Fruit fly (Drosophila melanogaster): ENCODE measurements around the gene Diap1.

The Diap1 gene

DNA sequence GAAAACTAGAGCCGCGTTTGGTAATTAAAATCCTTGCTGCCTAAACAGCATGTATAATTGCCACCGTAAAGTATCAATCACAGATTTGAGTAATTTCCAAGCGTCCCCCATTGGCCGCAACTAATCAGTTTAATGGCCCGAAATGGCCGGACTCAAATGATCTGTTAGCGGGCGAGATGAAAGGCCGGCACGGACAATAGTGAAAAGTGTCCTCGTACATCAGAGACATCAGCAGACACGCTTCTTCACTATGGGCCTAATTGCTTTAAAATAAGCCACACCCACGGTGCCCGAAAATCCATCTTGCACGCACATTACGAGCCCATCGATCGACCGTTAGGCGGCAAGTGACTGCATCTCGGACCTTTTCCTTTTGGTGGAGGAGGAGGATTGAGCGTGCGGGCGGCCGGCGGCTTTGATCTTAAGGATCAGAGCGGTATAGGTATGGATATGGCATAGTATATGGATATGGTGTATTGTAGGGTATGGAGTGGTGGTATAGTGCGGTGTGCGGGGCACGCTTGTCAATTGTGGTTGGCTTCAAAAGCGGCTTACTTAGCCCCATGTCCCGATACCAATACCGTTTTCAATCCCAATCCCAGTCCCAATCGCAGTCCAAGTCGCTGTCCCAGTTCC is 38.4 kb downstream of the Diap1 start:
- TF ChIP-seq CG17806 (tag; optimal IDR thresholded peaks at IDR 0.05) = no peak
- 0 out of 3 replicates have a peak, but pooled peaks have one; percentile 23 for TF ChIP-seq CG4496 (GFP tag; IDR thresholded peaks at IDR 0.05)

DNA sequence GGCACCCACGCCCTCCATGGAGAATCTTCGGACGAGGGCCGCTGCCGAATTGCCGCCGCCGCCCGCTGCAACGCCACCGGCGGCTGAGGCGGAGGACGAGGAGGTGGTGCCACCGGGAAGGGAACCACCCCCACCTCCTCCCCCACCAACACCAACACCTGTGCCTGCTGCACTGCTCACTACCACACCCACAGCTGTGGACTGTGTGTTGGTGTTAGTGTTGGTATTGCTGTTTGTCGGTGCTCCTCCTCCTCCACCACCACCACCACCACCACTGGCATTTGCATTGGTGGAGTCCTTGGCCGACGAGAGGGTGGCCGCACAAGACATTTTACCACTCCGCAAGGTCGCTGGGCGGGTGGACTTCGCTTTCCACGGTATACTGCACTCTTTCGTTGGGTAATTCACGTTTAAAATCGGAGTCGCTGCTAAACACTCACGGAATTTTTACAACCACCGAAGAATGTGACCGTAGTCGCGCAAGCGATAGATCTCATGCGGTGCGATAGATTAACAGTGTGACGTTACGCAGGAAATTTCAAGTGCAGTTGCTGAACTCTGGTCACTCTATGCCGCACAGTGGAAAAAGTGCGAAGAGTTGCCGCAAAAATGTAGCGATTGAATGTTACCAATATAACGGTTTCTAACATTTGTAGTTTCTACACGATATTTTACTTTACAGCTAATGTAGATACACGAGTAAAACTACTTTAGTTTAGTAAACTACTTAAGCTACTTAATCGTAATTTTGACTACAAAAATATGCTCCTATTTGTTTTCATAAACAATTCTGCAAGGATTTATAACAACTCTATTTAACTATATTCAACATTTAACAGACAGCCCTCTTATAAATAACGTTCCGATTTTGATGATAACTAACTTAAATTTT is 39.3 kb downstream of the Diap1 start, which contains the start of gene mib1:
Gene mib1, minus strand, starts transcription at position 494 of the 892 bp plus-strand sequence.
- peak; percentile 27 for TF ChIP-seq EcR (GFP tag; optimal IDR thresholded peaks at IDR 0.05)
- no peak for TF ChIP-seq CG17806 (tag; optimal IDR thresholded peaks at IDR 0.05)
- TF ChIP-seq Pif1B (GFP tag; optimal IDR thresholded peaks at IDR 0.05) = peak; percentile 37
- TF ChIP-seq CG8301 (tag; optimal IDR thresholded peaks at IDR 0.05) = no peak
- TF ChIP-seq CG9948 (tag; optimal IDR thresholded peaks at IDR 0.05) = no peak
- TF ChIP-seq CG32121 (GFP tag; IDR thresholded peaks at IDR 0.05) = no peak; the same call in none of the 2 replicates
- peak; percentile 32; the same call in 1 of the 3 replicates for TF ChIP-seq CG4496 (GFP tag; IDR thresholded peaks at IDR 0.05)
- 0 out of 2 replicates have a peak, but pooled peaks have one; percentile 26 for TF ChIP-seq rn (GFP tag; IDR thresholded peaks at IDR 0.05)
- no peak for TF ChIP-seq Pif1A (GFP tag; optimal IDR thresholded peaks at IDR 0.05)
- peak; percentile 93 for TF ChIP-seq CG13204 (GFP tag; optimal IDR thresholded peaks at IDR 0.05)
- TF ChIP-seq CG34367 (tag; optimal IDR thresholded peaks at IDR 0.05) = no peak
- TF ChIP-seq fd96Ca (GFP tag; IDR thresholded peaks at IDR 0.05) = peak; percentile 68; the same call in 1 of the 3 replicates
- TF ChIP-seq Snoo (tag; optimal IDR thresholded peaks at IDR 0.05) = peak; percentile 36
- peak; percentile 26 for TF ChIP-seq Ets98B (GFP tag; IDR thresholded peaks at IDR 0.05)
- TF ChIP-seq CG12605 (GFP tag; IDR thresholded peaks at IDR 0.05) = 0 out of 2 replicates have a peak, but pooled peaks have one; percentile 29
- no peak for TF ChIP-seq D1 (tag; optimal IDR thresholded peaks at IDR 0.05)
- TF ChIP-seq CG10348 (GFP tag; IDR thresholded peaks at IDR 0.05) = no peak
- no peak for TF ChIP-seq CG15710 (tag; optimal IDR thresholded peaks at IDR 0.05)
- no peak for TF ChIP-seq gl (tag; optimal IDR thresholded peaks at IDR 0.05)
- no peak for TF ChIP-seq CG14655 (GFP tag; optimal IDR thresholded peaks at IDR 0.05)
- no peak for TF ChIP-seq CG8159 (tag; optimal IDR thresholded peaks at IDR 0.05)

DNA sequence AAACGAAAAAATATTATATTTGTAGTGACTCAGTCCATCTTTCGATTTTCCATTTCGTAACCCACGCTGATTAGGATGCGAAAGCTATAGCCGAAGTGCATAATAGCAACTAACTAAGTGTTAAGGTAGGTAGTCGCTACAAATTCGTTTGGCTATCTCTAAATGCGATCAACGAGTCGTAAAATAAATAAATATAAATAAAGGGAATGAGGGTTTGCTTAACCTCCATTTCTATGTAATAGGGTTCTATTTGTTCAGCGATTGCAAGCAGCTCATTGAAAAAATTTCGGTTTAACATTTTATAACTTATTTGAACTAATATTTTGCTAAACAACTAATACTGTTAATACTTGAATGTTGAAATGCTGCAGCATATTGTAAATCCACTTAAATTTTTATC is 40.7 kb downstream of the Diap1 start:
- TF ChIP-seq Snoo (tag; optimal IDR thresholded peaks at IDR 0.05) = no peak
- no peak for TF ChIP-seq CG8159 (tag; optimal IDR thresholded peaks at IDR 0.05)
- TF ChIP-seq CG17806 (tag; optimal IDR thresholded peaks at IDR 0.05) = no peak
- no peak for TF ChIP-seq CG15710 (tag; optimal IDR thresholded peaks at IDR 0.05)
- TF ChIP-seq CG13204 (GFP tag; optimal IDR thresholded peaks at IDR 0.05) = no peak
- no peak for TF ChIP-seq Pif1A (GFP tag; optimal IDR thresholded peaks at IDR 0.05)
- no peak for TF ChIP-seq Ets98B (GFP tag; IDR thresholded peaks at IDR 0.05)
- TF ChIP-seq CG9948 (tag; optimal IDR thresholded peaks at IDR 0.05) = no peak
- no peak for TF ChIP-seq fd96Ca (GFP tag; IDR thresholded peaks at IDR 0.05)

DNA sequence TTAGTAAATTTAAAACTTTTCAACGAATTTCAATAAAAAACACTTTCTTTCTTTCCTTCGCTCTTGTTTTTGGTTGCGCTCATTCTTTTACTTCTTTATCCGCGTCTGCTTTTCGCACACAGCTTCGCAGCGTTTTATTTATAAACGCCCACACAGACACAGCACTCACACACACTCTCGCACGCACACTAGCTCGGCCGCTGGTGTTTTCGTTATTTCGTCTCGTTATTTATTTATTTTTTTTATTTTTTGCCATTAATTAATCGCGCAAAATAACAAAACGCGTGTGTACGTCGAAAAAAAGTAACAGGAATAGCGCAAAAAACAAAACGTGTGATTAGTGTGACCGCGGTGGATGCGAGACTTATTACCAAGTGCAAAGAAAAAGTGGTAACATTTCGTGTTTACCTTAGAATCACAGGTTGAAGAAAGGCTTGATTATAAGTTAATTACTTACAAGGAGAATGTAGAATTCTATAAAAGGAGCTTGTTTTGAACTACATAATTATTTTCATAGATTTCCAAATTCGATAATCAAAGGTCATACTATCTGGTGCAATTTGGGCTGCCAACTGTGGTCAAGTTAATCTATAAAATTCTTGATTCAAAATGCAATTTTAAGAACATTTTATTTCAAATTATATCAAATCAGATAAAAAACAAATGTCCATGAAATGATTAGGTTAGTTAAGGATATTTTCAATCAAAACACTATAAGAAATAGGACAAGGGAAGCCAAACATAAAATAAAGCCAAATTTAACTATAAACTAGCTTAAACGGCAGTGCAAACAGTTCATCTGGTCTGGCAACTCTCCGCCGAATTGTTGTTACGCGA is 46.2 kb downstream of the Diap1 start, which contains the start of the genes hzg and mRpS31:
Gene hzg, minus strand, starts transcription at position 336 of the 837 bp plus-strand sequence.
Gene mRpS31, plus strand, starts transcription at position 793 of the 837 bp plus-strand sequence.
- TF ChIP-seq CG15710 (tag; optimal IDR thresholded peaks at IDR 0.05) (peak; percentile 70), CG8301 (tag; optimal IDR thresholded peaks at IDR 0.05) (peak; percentile 34), Snoo (tag; optimal IDR thresholded peaks at IDR 0.05) (peak; percentile 8), CG14655 (GFP tag; optimal IDR thresholded peaks at IDR 0.05) (peak; percentile 72), EcR (GFP tag; optimal IDR thresholded peaks at IDR 0.05) (peak; percentile 28), Pif1B (GFP tag; optimal IDR thresholded peaks at IDR 0.05) (peak; percentile 65), CG8159 (tag; optimal IDR thresholded peaks at IDR 0.05) (peak; percentile 56), fd96Ca (GFP tag; IDR thresholded peaks at IDR 0.05) (peak; percentile 80; the same call in 2 of the 3 replicates), rn (GFP tag; IDR thresholded peaks at IDR 0.05) (no peak), CG17806 (tag; optimal IDR thresholded peaks at IDR 0.05) (peak; percentile 42), CG12605 (GFP tag; IDR thresholded peaks at IDR 0.05) (peak; percentile 91), CG4496 (GFP tag; IDR thresholded peaks at IDR 0.05) (peak; percentile 57; the same call in 1 of the 3 replicates), CG9948 (tag; optimal IDR thresholded peaks at IDR 0.05) (peak; percentile 44), CG13204 (GFP tag; optimal IDR thresholded peaks at IDR 0.05) (peak; percentile 84), Ets98B (GFP tag; IDR thresholded peaks at IDR 0.05) (peak; percentile 76), CG32121 (GFP tag; IDR thresholded peaks at IDR 0.05) (peak; percentile 47), gl (tag; optimal IDR thresholded peaks at IDR 0.05) (peak; percentile 87), Pif1A (GFP tag; optimal IDR thresholded peaks at IDR 0.05) (peak; percentile 69), D1 (tag; optimal IDR thresholded peaks at IDR 0.05) (peak; percentile 11), CG10348 (GFP tag; IDR thresholded peaks at IDR 0.05) (no peak), CG34367 (tag; optimal IDR thresholded peaks at IDR 0.05) (peak; percentile 75)
